Fruit fly (Drosophila melanogaster): ENCODE measurements around the gene EndoA.

Gene EndoA

dm6 chr3R:18928918-18929705, 22.7 kb downstream of the EndoA start, which contains the start of gene CG42613 (continued):
- TF ChIP-seq Kr (GFP tag; optimal IDR thresholded peaks at IDR 0.05) = no peak
- peak; percentile 63 for TF ChIP-seq CG17568 (GFP tag; optimal IDR thresholded peaks at IDR 0.05)
- no peak for TF ChIP-seq slou (GFP tag; optimal IDR thresholded peaks at IDR 0.05)
- TF ChIP-seq MTF-1 (GFP tag; optimal IDR thresholded peaks at IDR 0.05; ENCODE audit: borderline replicate concordance) = peak; percentile 90
- TF ChIP-seq caup (GFP tag; optimal IDR thresholded peaks at IDR 0.05; ENCODE audit: severe bottlenecking) = peak; percentile 78
- TF ChIP-seq CG3163 (GFP tag; optimal IDR thresholded peaks at IDR 0.05) = peak; percentile 89
- no peak for TF ChIP-seq tx (GFP tag; optimal IDR thresholded peaks at IDR 0.05)
- peak; percentile 76 for TF ChIP-seq Sox100B (GFP tag; optimal IDR thresholded peaks at IDR 0.05)
- TF ChIP-seq CG15011 (GFP tag; optimal IDR thresholded peaks at IDR 0.05) = no peak
- TF ChIP-seq kni (GFP tag; optimal IDR thresholded peaks at IDR 0.05) = peak; percentile 53
- TF ChIP-seq CG5245 (GFP tag; optimal IDR thresholded peaks at IDR 0.05) = peak; percentile 61
- TF ChIP-seq trem (tag; optimal IDR thresholded peaks at IDR 0.05) = peak; percentile 36
- TF ChIP-seq al (GFP tag; IDR thresholded peaks at IDR 0.05) = 0 out of 2 replicates have a peak, but pooled peaks have one; percentile 9
- peak; percentile 66 for TF ChIP-seq CG13296 (GFP tag; optimal IDR thresholded peaks at IDR 0.05)
- peak; percentile 81 for TF ChIP-seq CG16813 (GFP tag; IDR thresholded peaks at IDR 0.05; ENCODE audit: partially characterized antibody)
- peak; percentile 61 for TF ChIP-seq ewg (GFP tag; optimal IDR thresholded peaks at IDR 0.05)
- TF ChIP-seq Atf6 (GFP tag; IDR thresholded peaks at IDR 0.05) = no peak
- peak; percentile 73 for TF ChIP-seq Rfx (GFP tag; IDR thresholded peaks at IDR 0.05)
- no peak for TF ChIP-seq CG31388 (GFP tag; optimal IDR thresholded peaks at IDR 0.05)
- no peak for TF ChIP-seq lov (optimal IDR thresholded peaks at IDR 0.05)
- TF ChIP-seq lov (GFP tag; IDR thresholded peaks at IDR 0.05) = peak; percentile 84; the same call in 2 of the 3 replicates
- peak; percentile 66 for TF ChIP-seq CG11247 (GFP tag; IDR thresholded peaks at IDR 0.05)
- peak; percentile 83 for TF ChIP-seq Sry-δ (GFP tag; optimal IDR thresholded peaks at IDR 0.05)
- TF ChIP-seq CG1832 (GFP tag; optimal IDR thresholded peaks at IDR 0.05) = no peak
- no peak; the same call in 1 of the 2 replicates for TF ChIP-seq gt (GFP tag; IDR thresholded peaks at IDR 0.05)
- TF ChIP-seq Lpt (GFP tag; optimal IDR thresholded peaks at IDR 0.05) = no peak
- TF ChIP-seq Side (GFP tag; optimal IDR thresholded peaks at IDR 0.05) = peak; percentile 70
- TF ChIP-seq CG7271 (tag; optimal IDR thresholded peaks at IDR 0.05) = peak; percentile 89
- TF ChIP-seq CG10959 (GFP tag; IDR thresholded peaks at IDR 0.05) = peak; percentile 63; the same call in 1 of the 2 replicates
- peak; percentile 49; the same call in 1 of the 3 replicates for TF ChIP-seq CG11560 (tag; IDR thresholded peaks at IDR 0.05)
- peak; percentile 42; the same call in 1 of the 2 replicates for TF ChIP-seq Awh (GFP tag; IDR thresholded peaks at IDR 0.05)
- TF ChIP-seq CG5180 (GFP tag; optimal IDR thresholded peaks at IDR 0.05) = peak; percentile 57
- TF ChIP-seq scrt (GFP tag; optimal IDR thresholded peaks at IDR 0.05) = no peak
- TF ChIP-seq CG9609 (GFP tag; optimal IDR thresholded peaks at IDR 0.05) = peak; percentile 72
- TF ChIP-seq MESR4 (GFP tag; optimal IDR thresholded peaks at IDR 0.05) = no peak
- peak; percentile 57 for TF ChIP-seq Scr (GFP tag; IDR thresholded peaks at IDR 0.05; ENCODE audit: partially characterized antibody)
- TF ChIP-seq sc (optimal IDR thresholded peaks at IDR 0.05) = no peak
- TF ChIP-seq sc (GFP tag; optimal IDR thresholded peaks at IDR 0.05) = peak; percentile 72
- peak; percentile 61 for TF ChIP-seq CG4424 (GFP tag; optimal IDR thresholded peaks at IDR 0.05)
- no peak for TF ChIP-seq fu2 (GFP tag; optimal IDR thresholded peaks at IDR 0.05)
- TF ChIP-seq CG4617 (GFP tag; optimal IDR thresholded peaks at IDR 0.05; ENCODE audit: borderline replicate concordance) = no peak
- peak; percentile 75 for TF ChIP-seq CG18764 (GFP tag; optimal IDR thresholded peaks at IDR 0.05)
- TF ChIP-seq sisA (GFP tag; IDR thresholded peaks at IDR 0.05) = peak; percentile 49
- peak; percentile 7 for TF ChIP-seq CG7786 (GFP tag; optimal IDR thresholded peaks at IDR 0.05)
- peak; percentile 78 for TF ChIP-seq CG6791 (GFP tag; IDR thresholded peaks at IDR 0.05; ENCODE audit: partially characterized antibody)
- TF ChIP-seq br (optimal IDR thresholded peaks at IDR 0.05) = no peak
- TF ChIP-seq dm (GFP tag; optimal IDR thresholded peaks at IDR 0.05) = peak; percentile 64
- 0 out of 3 replicates have a peak, but pooled peaks have one; percentile 60 for TF ChIP-seq HLH4C (GFP tag; IDR thresholded peaks at IDR 0.05; ENCODE audit: partially characterized antibody)
- peak; percentile 74 for TF ChIP-seq schlank (tag; optimal IDR thresholded peaks at IDR 0.05)

Measured in whole organism, embryonic.